Worm (Caenorhabditis elegans): ENCODE measurements around the gene C33B4.5.
A peak's percentile ranks its signal among the peaks of the same experiment; 100 is the strongest.

The C33B4.5 gene

DNA sequence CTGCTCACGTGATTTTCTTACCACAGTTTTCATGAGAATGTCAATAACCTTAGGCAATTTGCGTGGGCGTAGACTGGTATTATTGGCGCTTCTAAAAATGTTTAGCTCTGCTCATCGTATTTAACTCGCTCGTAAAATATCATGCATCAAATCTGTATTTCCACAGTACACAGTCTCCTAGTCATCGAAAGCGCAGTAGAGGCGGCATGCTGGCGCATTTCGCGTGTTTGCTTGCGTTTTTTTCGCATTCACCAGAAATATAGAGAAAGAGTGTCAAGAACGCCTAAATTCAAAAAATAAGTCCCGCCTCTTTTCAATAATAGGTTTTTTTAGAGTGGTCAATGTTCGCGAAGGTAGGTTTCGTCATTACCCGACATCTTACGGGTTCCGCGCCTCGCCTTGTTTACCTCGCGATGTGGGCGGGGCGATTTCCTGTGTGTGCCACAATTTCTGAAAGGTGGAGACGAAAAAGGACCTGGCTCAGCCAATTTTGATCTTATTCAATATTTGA, 6.5 kb upstream of the C33B4.5 start (continued):
- TF ChIP-seq skn-1 (tag; optimal IDR thresholded peaks at IDR 0.05): no peak
- TF ChIP-seq hlh-17 (GFP tag; optimal IDR thresholded peaks at IDR 0.05; ENCODE audit: borderline replicate concordance): no peak
- TF ChIP-seq mab-9 (GFP tag; IDR thresholded peaks at IDR 0.05): no peak
- no peak for TF ChIP-seq nhr-11 (tag; optimal IDR thresholded peaks at IDR 0.05)
- no peak for TF ChIP-seq C34B4.2 (tag; optimal IDR thresholded peaks at IDR 0.05)
- peak; percentile 23 for TF ChIP-seq rnt-1 (tag; optimal IDR thresholded peaks at IDR 0.05)
- TF ChIP-seq grh-1 (GFP tag; IDR thresholded peaks at IDR 0.05): peak; percentile 8; the same call in 1 of the 2 replicates
- TF ChIP-seq tlp-1 (tag; optimal IDR thresholded peaks at IDR 0.05): no peak
- no peak for TF ChIP-seq egl-13 (tag; optimal IDR thresholded peaks at IDR 0.05)
- peak in 1 of 2 experiments; percentile 14 for TF ChIP-seq lsy-2 (tag; optimal IDR thresholded peaks at IDR 0.05)
- no peak for TF ChIP-seq jun-1 (tag; optimal IDR thresholded peaks at IDR 0.05)
- no peak for TF ChIP-seq aly-2 (tag; optimal IDR thresholded peaks at IDR 0.05)
- peak; percentile 62 for TF ChIP-seq elt-2 (tag; optimal IDR thresholded peaks at IDR 0.05)
- no peak for TF ChIP-seq lin-35 (GFP tag; optimal IDR thresholded peaks at IDR 0.05)
- TF ChIP-seq tbx-2 (tag; optimal IDR thresholded peaks at IDR 0.05): no peak
- no peak for TF ChIP-seq xbp-1 (tag; optimal IDR thresholded peaks at IDR 0.05)
- peak; percentile 2 to 54 for TF ChIP-seq efl-1 (optimal IDR thresholded peaks at IDR 0.05)
- peak in 1 of 2 experiments; percentile 56 for TF ChIP-seq efl-1 (GFP tag; optimal IDR thresholded peaks at IDR 0.05 in 1 of 2)
- no peak for TF ChIP-seq pqm-1 (tag; optimal IDR thresholded peaks at IDR 0.05)
- TF ChIP-seq mdl-1 (tag; optimal IDR thresholded peaks at IDR 0.05): no peak
- TF ChIP-seq ceh-8 (GFP tag; optimal IDR thresholded peaks at IDR 0.05): no peak
- no peak for TF ChIP-seq ces-1 (GFP tag; optimal IDR thresholded peaks at IDR 0.05)
- TF ChIP-seq nhr-237 (tag; optimal IDR thresholded peaks at IDR 0.05): no peak
- peak; percentile 68 for TF ChIP-seq nhr-47 (tag; optimal IDR thresholded peaks at IDR 0.05)
- no peak for TF ChIP-seq fkh-4 (tag; optimal IDR thresholded peaks at IDR 0.05; ENCODE audit: borderline replicate concordance)
- TF ChIP-seq pax-3 (tag; optimal IDR thresholded peaks at IDR 0.05): no peak
- no peak for TF ChIP-seq vab-15 (tag; optimal IDR thresholded peaks at IDR 0.05)
- TF ChIP-seq zag-1 (tag; optimal IDR thresholded peaks at IDR 0.05): no peak
- no peak for TF ChIP-seq F16B12.6 (tag; optimal IDR thresholded peaks at IDR 0.05)
- TF ChIP-seq nhr-90 (tag; optimal IDR thresholded peaks at IDR 0.05; ENCODE audit: poor library complexity): peak; percentile 69
- TF ChIP-seq ztf-11 (tag; optimal IDR thresholded peaks at IDR 0.05): no peak
- TF ChIP-seq ceh-63 (GFP tag; optimal IDR thresholded peaks at IDR 0.05): no peak
- peak; percentile 16 for TF ChIP-seq nhr-77 (tag; optimal IDR thresholded peaks at IDR 0.05)
- peak; percentile 52 for TF ChIP-seq nhr-20 (tag; optimal IDR thresholded peaks at IDR 0.05)
- TF ChIP-seq isw-1 (GFP tag; IDR thresholded peaks at IDR 0.05): no peak
- no peak for TF ChIP-seq blmp-1 (tag; optimal IDR thresholded peaks at IDR 0.05)
- no peak for TF ChIP-seq alr-1 (tag; optimal IDR thresholded peaks at IDR 0.05; ENCODE audit: borderline replicate concordance)
- TF ChIP-seq mep-1 (tag; optimal IDR thresholded peaks at IDR 0.05): no peak
- TF ChIP-seq lin-14 (GFP tag; optimal IDR thresholded peaks at IDR 0.05): peak; percentile 66
- peak; percentile 60 for TF ChIP-seq nhr-19 (GFP tag; conservative IDR thresholded peaks at IDR 0.05)
- TF ChIP-seq C04F5.9 (tag; optimal IDR thresholded peaks at IDR 0.05): no peak
- peak; percentile 42 for TF ChIP-seq swsn-7 (tag; optimal IDR thresholded peaks at IDR 0.05)
- TF ChIP-seq ztf-4 (tag; optimal IDR thresholded peaks at IDR 0.05): peak; percentile 44
- TF ChIP-seq snpc-4 (tag; optimal IDR thresholded peaks at IDR 0.05): peak; percentile 96
- peak; percentile 32 for TF ChIP-seq snu-23 (GFP tag; optimal IDR thresholded peaks at IDR 0.05)
- no peak for TF ChIP-seq ceh-90 (tag; optimal IDR thresholded peaks at IDR 0.05)
- TF ChIP-seq nhr-12 (tag; optimal IDR thresholded peaks at IDR 0.05): no peak
- no peak for TF ChIP-seq hlh-4 (tag; optimal IDR thresholded peaks at IDR 0.05)
- TF ChIP-seq lin-15B (tag; optimal IDR thresholded peaks at IDR 0.05): peak; percentile 13
- no peak for TF ChIP-seq mef-2 (tag; optimal IDR thresholded peaks at IDR 0.05)
- TF ChIP-seq unc-62 (GFP tag; optimal IDR thresholded peaks at IDR 0.05): no peak
- no peak for TF ChIP-seq fkh-10 (GFP tag; optimal IDR thresholded peaks at IDR 0.05)
- TF ChIP-seq unc-98 (GFP tag; IDR thresholded peaks at IDR 0.05): no peak
- no peak for TF ChIP-seq aha-1 (tag; optimal IDR thresholded peaks at IDR 0.05)
